Fruit fly (Drosophila melanogaster): ENCODE measurements around the gene Atf3.

The Atf3 gene

dm6 chrX:1276757-1277527 lies 1.9 kb upstream of the Atf3 start (continued):
- TF ChIP-seq Abd-B (GFP tag; optimal IDR thresholded peaks at IDR 0.05): no peak

DNA sequence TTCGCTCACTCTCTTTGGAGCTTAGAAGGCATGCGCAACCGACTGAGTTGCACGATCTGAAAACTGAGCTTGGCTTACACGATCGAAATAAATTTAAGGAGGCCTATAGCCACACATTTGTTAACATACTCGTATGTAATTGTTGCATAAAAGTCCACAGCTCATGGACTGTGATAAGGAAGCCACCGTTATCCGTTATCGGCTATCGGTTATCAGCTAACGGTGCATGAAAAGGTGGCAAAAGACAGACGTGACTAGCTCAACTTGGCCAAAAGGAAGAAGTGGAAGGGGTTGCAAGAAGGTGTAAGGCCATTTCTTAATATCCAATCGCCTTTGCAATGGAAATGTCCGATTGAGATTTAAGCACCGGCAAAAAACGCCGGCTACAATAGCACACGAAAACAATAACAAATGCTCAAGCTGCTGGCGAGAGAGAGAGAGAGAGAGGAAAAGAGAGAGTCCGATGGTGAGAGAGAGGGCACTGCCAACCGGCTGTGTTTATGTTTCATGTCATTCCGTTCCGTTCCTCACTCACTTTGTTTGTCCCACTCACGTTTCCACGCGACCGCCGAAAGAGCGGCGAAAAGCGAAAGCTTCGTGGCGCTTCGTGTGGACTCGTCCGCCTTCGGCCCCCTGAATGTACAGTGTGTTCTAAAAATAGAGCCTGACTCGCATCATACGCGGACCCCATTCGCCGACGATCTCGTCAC lies 1.1 kb upstream of the Atf3 start:
- no peak for TF ChIP-seq woc (GFP tag; optimal IDR thresholded peaks at IDR 0.05)
- no peak for TF ChIP-seq jim (GFP tag; optimal IDR thresholded peaks at IDR 0.05)
- TF ChIP-seq HLH106 (tag; optimal IDR thresholded peaks at IDR 0.05): no peak
- no peak for TF ChIP-seq fru (GFP tag; optimal IDR thresholded peaks at IDR 0.05)
- no peak for TF ChIP-seq sv (GFP tag; optimal IDR thresholded peaks at IDR 0.05)
- no peak for TF ChIP-seq rgr (GFP tag; optimal IDR thresholded peaks at IDR 0.05)
- no peak for TF ChIP-seq Sp1 (GFP tag; optimal IDR thresholded peaks at IDR 0.05)
- TF ChIP-seq GATAd (GFP tag; optimal IDR thresholded peaks at IDR 0.05): no peak
- TF ChIP-seq dmrt93B (GFP tag; optimal IDR thresholded peaks at IDR 0.05): no peak
- no peak for TF ChIP-seq h (GFP tag; optimal IDR thresholded peaks at IDR 0.05)
- no peak for TF ChIP-seq OdsH (GFP tag; optimal IDR thresholded peaks at IDR 0.05)
- no peak for TF ChIP-seq psq (GFP tag; optimal IDR thresholded peaks at IDR 0.05)
- no peak for TF ChIP-seq Abd-B (GFP tag; optimal IDR thresholded peaks at IDR 0.05)
- TF ChIP-seq foxo (GFP tag; optimal IDR thresholded peaks at IDR 0.05): peak in 1 of 2 experiments; percentile 34
- no peak for TF ChIP-seq br (GFP tag; optimal IDR thresholded peaks at IDR 0.05)
- TF ChIP-seq dl (GFP tag; optimal IDR thresholded peaks at IDR 0.05; ENCODE audit: insufficient read depth in 1 of 2, partially characterized antibody in 2 of 2): peak; percentile 46 to 84
- no peak for TF ChIP-seq sage (GFP tag; optimal IDR thresholded peaks at IDR 0.05)
- TF ChIP-seq ey (GFP tag; optimal IDR thresholded peaks at IDR 0.05): no peak
- no peak for TF ChIP-seq CG9705 (GFP tag; optimal IDR thresholded peaks at IDR 0.05)
- no peak for TF ChIP-seq Hr83 (GFP tag; optimal IDR thresholded peaks at IDR 0.05; ENCODE audit: poor library complexity, severe bottlenecking)
- TF ChIP-seq Dif (GFP tag; optimal IDR thresholded peaks at IDR 0.05; ENCODE audit: partially characterized antibody): peak; percentile 90
- no peak for TF ChIP-seq Hnf4 (GFP tag; optimal IDR thresholded peaks at IDR 0.05)
- peak; percentile 67 for TF ChIP-seq CrebA (GFP tag; optimal IDR thresholded peaks at IDR 0.05; ENCODE audit: borderline replicate concordance)
- no peak for TF ChIP-seq Mio (GFP tag; optimal IDR thresholded peaks at IDR 0.05)
- TF ChIP-seq N (GFP tag; optimal IDR thresholded peaks at IDR 0.05): no peak
- no peak for TF ChIP-seq Myc (optimal IDR thresholded peaks at IDR 0.05)
- TF ChIP-seq Dfd (GFP tag; optimal IDR thresholded peaks at IDR 0.05): no peak
- TF ChIP-seq lola (GFP tag; optimal IDR thresholded peaks at IDR 0.05): no peak
- TF ChIP-seq Rel (GFP tag; optimal IDR thresholded peaks at IDR 0.05): no peak
- TF ChIP-seq Rel (tag; optimal IDR thresholded peaks at IDR 0.05): peak; percentile 12
- no peak for TF ChIP-seq usp (GFP tag; optimal IDR thresholded peaks at IDR 0.05)

DNA sequence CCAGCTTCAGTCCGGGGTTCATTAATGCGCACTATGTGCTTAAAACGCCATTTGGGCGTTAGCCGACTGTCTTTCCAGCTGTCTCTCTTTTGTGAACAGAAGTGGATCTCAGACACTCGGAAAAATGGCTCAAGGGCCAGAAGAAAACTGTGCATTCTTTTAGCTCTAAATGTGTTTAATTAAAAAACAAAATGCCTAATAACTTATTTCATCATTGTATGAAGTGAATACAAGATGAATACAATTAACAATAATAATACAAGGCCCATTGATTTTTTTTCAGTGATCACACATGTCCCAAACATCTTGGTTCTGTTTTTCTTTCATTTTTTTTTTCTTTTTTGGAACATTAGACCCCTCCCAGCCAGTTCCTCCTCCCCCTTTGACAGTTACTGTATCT lies 2.2 kb downstream of the Atf3 start:
- TF ChIP-seq ey (GFP tag; optimal IDR thresholded peaks at IDR 0.05): no peak
- TF ChIP-seq rgr (GFP tag; optimal IDR thresholded peaks at IDR 0.05): peak; percentile 19
- peak in 1 of 2 experiments; percentile 8 for TF ChIP-seq foxo (GFP tag; optimal IDR thresholded peaks at IDR 0.05)

- TF ChIP-seq Vsx2 (GFP tag; optimal IDR thresholded peaks at IDR 0.05; ENCODE audit: partially characterized antibody): no peak
- TF ChIP-seq fru (GFP tag; optimal IDR thresholded peaks at IDR 0.05): peak; percentile 5
- TF ChIP-seq br (GFP tag; optimal IDR thresholded peaks at IDR 0.05): no peak
- TF ChIP-seq jim (GFP tag; optimal IDR thresholded peaks at IDR 0.05): peak; percentile 45
- no peak for TF ChIP-seq Dfd (GFP tag; optimal IDR thresholded peaks at IDR 0.05)
- TF ChIP-seq woc (GFP tag; optimal IDR thresholded peaks at IDR 0.05): no peak
- peak in 1 of 2 experiments; percentile 58 for TF ChIP-seq foxo (GFP tag; optimal IDR thresholded peaks at IDR 0.05)
- no peak for TF ChIP-seq pan (optimal IDR thresholded peaks at IDR 0.05)
- TF ChIP-seq CG32264 (GFP tag; optimal IDR thresholded peaks at IDR 0.05): no peak
- no peak for TF ChIP-seq lola (GFP tag; optimal IDR thresholded peaks at IDR 0.05)
- TF ChIP-seq Dif (GFP tag; optimal IDR thresholded peaks at IDR 0.05; ENCODE audit: partially characterized antibody): no peak
- peak; percentile 59 for TF ChIP-seq Rel (GFP tag; optimal IDR thresholded peaks at IDR 0.05)
- TF ChIP-seq Rel (tag; optimal IDR thresholded peaks at IDR 0.05): peak; percentile 60
- TF ChIP-seq Abd-B (GFP tag; optimal IDR thresholded peaks at IDR 0.05): no peak
- no peak for TF ChIP-seq Hnf4 (GFP tag; optimal IDR thresholded peaks at IDR 0.05)
- TF ChIP-seq N (GFP tag; optimal IDR thresholded peaks at IDR 0.05): no peak
- TF ChIP-seq GATAd (GFP tag; optimal IDR thresholded peaks at IDR 0.05): no peak
- no peak for TF ChIP-seq Jra (GFP tag; optimal IDR thresholded peaks at IDR 0.05)
- TF ChIP-seq tai (GFP tag; optimal IDR thresholded peaks at IDR 0.05): no peak
- peak; percentile 77 for TF ChIP-seq CrebA (GFP tag; optimal IDR thresholded peaks at IDR 0.05; ENCODE audit: borderline replicate concordance)
- TF ChIP-seq dsf (GFP tag; optimal IDR thresholded peaks at IDR 0.05; ENCODE audit: borderline replicate concordance): no peak
- TF ChIP-seq Sp1 (GFP tag; optimal IDR thresholded peaks at IDR 0.05): peak; percentile 74
- no peak for TF ChIP-seq brk (GFP tag; optimal IDR thresholded peaks at IDR 0.05)
- TF ChIP-seq OdsH (GFP tag; optimal IDR thresholded peaks at IDR 0.05): no peak
Measured at dm6 chrX:1271080-1271479, 4.0 kb downstream of the Atf3 start.
